Worm (Caenorhabditis elegans): ENCODE data around the gene fbxa-1.

ce11 chrIII:2279457-2279856 is 28.5 kb downstream of the fbxa-1 start, which contains the start of gene Y54F10BM.23:
- TF ChIP-seq him-1 (tag; optimal IDR thresholded peaks at IDR 0.05) (no peak), dao-5 (tag; optimal IDR thresholded peaks at IDR 0.05) (no peak)

Data from whole organism, L4/young adult.